Worm (Caenorhabditis elegans): ENCODE data around the gene F46H5.2.

DNA sequence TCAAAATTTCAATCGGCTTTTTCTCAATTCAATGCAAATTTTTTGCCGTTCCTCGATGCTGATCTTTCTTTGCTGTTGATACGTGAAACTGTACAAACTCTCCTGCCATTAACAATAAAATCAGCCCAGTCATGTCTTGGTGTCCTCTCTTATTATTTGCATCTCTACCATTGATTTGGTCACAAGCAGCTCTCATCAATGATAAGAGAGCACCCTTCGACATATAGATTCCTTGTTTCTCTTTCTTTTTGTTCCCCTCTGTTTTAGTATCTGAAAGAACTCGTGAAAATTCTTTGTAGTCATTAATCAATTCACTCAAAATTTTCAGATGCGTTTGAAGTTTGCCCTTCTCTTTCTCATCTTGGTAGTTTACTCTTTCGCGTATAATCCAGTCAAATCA lies 26.4 kb downstream of the F46H5.2 start, which contains the start of gene lron-7:
- TF ChIP-seq let-526 (GFP tag; IDR thresholded peaks at IDR 0.05) (no peak), bed-1 (GFP tag; IDR thresholded peaks at IDR 0.05) (no peak)

Measured in whole organism, young adult.